Comparison of ENCODE assay signal across 2 worm cellular contexts in the genomic region with DNA sequence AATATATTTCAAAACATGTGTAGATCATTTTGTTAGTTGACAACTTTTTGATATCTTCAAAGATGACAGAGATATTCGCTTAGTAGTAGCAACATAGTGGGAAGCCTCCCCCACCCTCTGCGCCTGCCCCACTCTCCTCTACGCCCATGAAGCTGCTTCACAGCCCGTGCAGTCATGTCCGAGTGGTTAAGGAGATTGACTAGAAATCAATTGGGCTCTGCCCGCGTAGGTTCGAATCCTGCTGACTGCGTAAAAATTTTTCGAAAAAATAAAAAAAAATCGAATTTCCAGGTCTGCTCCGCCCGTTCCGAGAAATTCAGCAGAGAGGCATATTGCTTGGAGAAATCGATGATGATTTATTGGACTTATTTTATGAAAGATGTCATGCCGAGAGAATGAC.
TF ChIP-seq lines count a peak whose summit lies in the region.

No protein-coding gene starts in this region.

TF ChIP-seq in whole organism, L1 larva, 84 proteins besides CTCF, POLR2A, EP300 and RAD21 (continued from another document):
- TF ChIP-seq elt-2 (tag; optimal IDR thresholded peaks at IDR 0.05; lab: Kevin White, UChicago) (no peak), nhr-84 (tag; optimal IDR thresholded peaks at IDR 0.05; lab: Kevin White, UChicago) (no peak), zip-4 (GFP tag; optimal IDR thresholded peaks at IDR 0.05; lab: Kevin White, UChicago) (no peak), nhr-90 (tag; optimal IDR thresholded peaks at IDR 0.05; lab: Kevin White, UChicago; ENCODE audit: poor library complexity) (no peak), unc-98 (GFP tag; IDR thresholded peaks at IDR 0.05; lab: Robert Waterston, UW) (no peak), aha-1 (tag; optimal IDR thresholded peaks at IDR 0.05; lab: Kevin White, UChicago) (no peak), nhr-12 (tag; optimal IDR thresholded peaks at IDR 0.05; lab: Kevin White, UChicago) (no peak), lin-35 (GFP tag; optimal IDR thresholded peaks at IDR 0.05; lab: Kevin White, UChicago) (peak in 1 of 2 experiments; percentile 33), nhr-71 (tag; optimal IDR thresholded peaks at IDR 0.05; lab: Kevin White, UChicago) (peak; percentile 35), nhr-20 (tag; optimal IDR thresholded peaks at IDR 0.05; lab: Kevin White, UChicago) (no peak), lsy-2 (tag; optimal IDR thresholded peaks at IDR 0.05; lab: Kevin White, UChicago) (peak in 1 of 2 experiments; percentile 36), dpl-1 (GFP tag; optimal IDR thresholded peaks at IDR 0.05; lab: Kevin White, UChicago) (peak in 1 of 3 experiments; percentile 20), pax-3 (tag; optimal IDR thresholded peaks at IDR 0.05; lab: Kevin White, UChicago) (no peak), sox-4 (tag; optimal IDR thresholded peaks at IDR 0.05; lab: Kevin White, UChicago) (no peak), ztf-4 (tag; optimal IDR thresholded peaks at IDR 0.05; lab: Kevin White, UChicago) (no peak), lir-3 (tag; optimal IDR thresholded peaks at IDR 0.05; lab: Kevin White, UChicago; ENCODE audit: poor library complexity) (no peak), zag-1 (tag; optimal IDR thresholded peaks at IDR 0.05; lab: Kevin White, UChicago) (no peak), nhr-47 (tag; optimal IDR thresholded peaks at IDR 0.05; lab: Kevin White, UChicago) (peak; percentile 37), lin-13 (GFP tag; optimal IDR thresholded peaks at IDR 0.05; lab: Kevin White, UChicago) (peak; percentile 33), unc-130 (tag; optimal IDR thresholded peaks at IDR 0.05; lab: Kevin White, UChicago) (no peak), snu-23 (GFP tag; optimal IDR thresholded peaks at IDR 0.05; lab: Kevin White, UChicago) (peak; percentile 48), efl-1 (optimal IDR thresholded peaks at IDR 0.05; lab: Kevin White, UChicago) (peak; percentile 12 to 20), efl-1 (GFP tag; optimal IDR thresholded peaks at IDR 0.05 in 1 of 2; lab: Kevin White, UChicago) (peak in 1 of 2 experiments; percentile 89), egl-13 (tag; optimal IDR thresholded peaks at IDR 0.05; lab: Kevin White, UChicago) (peak; percentile 15), ces-1 (GFP tag; optimal IDR thresholded peaks at IDR 0.05; lab: Kevin White, UChicago) (no peak), aly-2 (tag; optimal IDR thresholded peaks at IDR 0.05; lab: Kevin White, UChicago) (no peak), fkh-10 (GFP tag; optimal IDR thresholded peaks at IDR 0.05; lab: Kevin White, UChicago) (peak; percentile 15), efl-3 (GFP tag; optimal IDR thresholded peaks at IDR 0.05; lab: Kevin White, UChicago) (no peak)

TF ChIP-seq in whole organism, young adult, 124 proteins besides CTCF, POLR2A, EP300 and RAD21 (continued from another document):
- no peak for TF ChIP-seq nhr-27 (tag; optimal IDR thresholded peaks at IDR 0.05; lab: Kevin White, UChicago)
- no peak for TF ChIP-seq ama-1 (optimal IDR thresholded peaks at IDR 0.05; lab: Kevin White, UChicago)
- TF ChIP-seq ama-1 (GFP tag; optimal IDR thresholded peaks at IDR 0.05; lab: Kevin White, UChicago), result peak in 1 of 2 experiments; percentile 25
- peak; percentile 7 for TF ChIP-seq ceh-79 (tag; optimal IDR thresholded peaks at IDR 0.05; lab: Kevin White, UChicago)
- TF ChIP-seq aptf-2 (GFP tag; conservative IDR thresholded peaks at IDR 0.05; lab: Robert Waterston, UW), result no peak
- no peak for TF ChIP-seq gei-17 (GFP tag; optimal IDR thresholded peaks at IDR 0.05; lab: Kevin White, UChicago)
- peak; percentile 86 for TF ChIP-seq B0261.1 (tag; optimal IDR thresholded peaks at IDR 0.05; lab: Kevin White, UChicago)
- TF ChIP-seq madf-8 (GFP tag; conservative IDR thresholded peaks at IDR 0.05; lab: Robert Waterston, UW), result no peak
- no peak for TF ChIP-seq C17E4.6 (GFP tag; IDR thresholded peaks at IDR 0.05; lab: Robert Waterston, UW)
- TF ChIP-seq attf-3 (GFP tag; conservative IDR thresholded peaks at IDR 0.05; lab: Robert Waterston, UW), result 0 out of 2 replicates have a peak, but pooled peaks have one; percentile 32
- peak in 1 of 2 experiments; percentile 34 for TF ChIP-seq rec-8 (tag; optimal IDR thresholded peaks at IDR 0.05; lab: Kevin White, UChicago)
- no peak for TF ChIP-seq aptf-3 (GFP tag; IDR thresholded peaks at IDR 0.05; lab: Robert Waterston, UW)
- TF ChIP-seq T07F8.4 (tag; optimal IDR thresholded peaks at IDR 0.05; lab: Kevin White, UChicago), result no peak
- TF ChIP-seq mxl-1 (tag; optimal IDR thresholded peaks at IDR 0.05; lab: Kevin White, UChicago), result peak; percentile 18
